Worm (Caenorhabditis elegans) whole organism, L4/young adult: ENCODE data around the gene F37A8.1.

Source experiments
- dao-5 ChIP-seq: sonication (generic microtip); optimal IDR thresholded peaks from 2 replicates; lab custom pipeline; 2016; ENCODE audit warnings: missing genotype, missing genetic modification characterization, moderate library complexity, missing compliant biosample characterization
- him-1 ChIP-seq: sonication (generic microtip); optimal IDR thresholded peaks from 2 replicates; lab custom pipeline; 2016; ENCODE audit warnings: missing genotype, missing genetic modification reagents, missing genetic modification characterization, missing compliant biosample characterization

- TF ChIP-seq him-1 (no peak), dao-5 (tag; lab: Kevin White, UChicago) (no peak)
Observed at ce11 chrIII:3976992-3977391, 48.8 kb downstream of the F37A8.1 start.
